Fruit fly (Drosophila melanogaster) whole organism, prepupa: ENCODE results near the gene kni.

Experiments used
- Blimp-1 ChIP-seq: fragments of 200-800 bp; sonication (Bioruptor generic); optimal IDR thresholded peaks from 3 replicates; lab custom pipeline; 2017; ENCODE audit warnings: missing biosample characterization, missing genetic modification characterization, mild to moderate bottlenecking, moderate library complexity, missing genetic modification reagents
- CG10631 ChIP-seq: fragments of 200-800 bp; sonication (Bioruptor generic); optimal IDR thresholded peaks from 2 replicates; lab custom pipeline; 2016; ENCODE audit warnings: missing biosample characterization, missing genetic modification characterization
- CG11294 ChIP-seq: fragments of 200-800 bp; sonication (Bioruptor generic); IDR thresholded peaks from 2 replicates; pipeline ENCODE4 v1.3.6; 2022; ENCODE audit warnings: missing biosample characterization, missing genetic modification characterization
- CG16779 ChIP-seq: fragments of 200-800 bp; sonication (Bioruptor generic); optimal IDR thresholded peaks from 3 replicates; lab custom pipeline; 2017; ENCODE audit warnings: missing biosample characterization, mild to moderate bottlenecking, missing genetic modification characterization
- CG3032 ChIP-seq: fragments of 200-800 bp; optimal IDR thresholded peaks from 2 replicates; lab custom pipeline; 2019; ENCODE audit warnings: missing biosample characterization, mild to moderate bottlenecking, missing genetic modification characterization, moderate library complexity
- CG32006 ChIP-seq: fragments of 200-800 bp; sonication (Bioruptor generic); optimal IDR thresholded peaks from 3 replicates; lab custom pipeline; 2017; ENCODE audit warnings: missing biosample characterization, mild to moderate bottlenecking, missing genetic modification characterization
- CG4318 ChIP-seq: fragments of 200-800 bp; sonication (Bioruptor generic); optimal IDR thresholded peaks from 3 replicates; lab custom pipeline; 2017; ENCODE audit warnings: missing biosample characterization, mild to moderate bottlenecking, missing genetic modification characterization
- CG6792 ChIP-seq: fragments of 200-800 bp; sonication (Bioruptor generic); optimal IDR thresholded peaks from 3 replicates; lab custom pipeline; 2016; ENCODE audit warnings: missing biosample characterization, missing genetic modification characterization
- CG8119 ChIP-seq: fragments of 200-800 bp; sonication (Bioruptor generic); IDR thresholded peaks from 3 replicates; pipeline ENCODE4 v1.3.6; 2022; ENCODE audit warnings: missing biosample characterization, missing genetic modification characterization
- CG9139 ChIP-seq: fragments of 200-800 bp; sonication (Bioruptor generic); optimal IDR thresholded peaks from 3 replicates; lab custom pipeline; 2017; ENCODE audit warnings: missing biosample characterization, mild to moderate bottlenecking, missing genetic modification characterization
- Eip78C ChIP-seq: fragments of 200-800 bp; sonication (Bioruptor generic); peaks from one replicate; lab custom pipeline; 2016; ENCODE audit warnings: missing biosample characterization, missing genetic modification characterization
- Eip93F ChIP-seq: fragments of 200-800 bp; sonication (Bioruptor generic); optimal IDR thresholded peaks from 2 replicates; lab custom pipeline; 2016; ENCODE audit warnings: missing biosample characterization, mild to moderate bottlenecking, missing genetic modification characterization
- Ets21C ChIP-seq: fragments of 200-800 bp; sonication (Bioruptor generic); optimal IDR thresholded peaks from 3 replicates; lab custom pipeline; 2016; ENCODE audit warnings: missing biosample characterization, missing genetic modification characterization
- Ets96B ChIP-seq: fragments of 200-800 bp; optimal IDR thresholded peaks from 2 replicates; lab custom pipeline; 2019; ENCODE audit warnings: missing biosample characterization, mild to moderate bottlenecking, missing genetic modification characterization, moderate library complexity
- Gug ChIP-seq: fragments of 200-800 bp; sonication (Bioruptor generic); IDR thresholded peaks from 2 replicates; pipeline ENCODE4 v1.3.6; 2022; ENCODE audit warnings: missing biosample characterization, missing genetic modification characterization
- Hr39 ChIP-seq: fragments of 200-800 bp; sonication (Bioruptor generic); optimal IDR thresholded peaks from 2 replicates; lab custom pipeline; 2016; ENCODE audit warnings: missing biosample characterization, missing genetic modification characterization
- Hr4 ChIP-seq: fragments of 200-800 bp; sonication (Bioruptor generic); optimal IDR thresholded peaks from 3 replicates; lab custom pipeline; 2016; ENCODE audit warnings: missing biosample characterization, missing genetic modification characterization
- Lpt ChIP-seq: fragments of 200-800 bp; sonication (Bioruptor generic); optimal IDR thresholded peaks from 3 replicates; lab custom pipeline; 2016; ENCODE audit warnings: missing biosample characterization, missing genetic modification characterization
- Met ChIP-seq: fragments of 200-800 bp; sonication (Bioruptor generic); optimal IDR thresholded peaks from 3 replicates; lab custom pipeline; 2016; ENCODE audit warnings: missing biosample characterization, missing genetic modification characterization
- OdsH ChIP-seq: fragments of 200-800 bp; sonication (Bioruptor generic); optimal IDR thresholded peaks from 3 replicates; lab custom pipeline; 2016; ENCODE audit warnings: missing biosample characterization, missing genetic modification characterization
- Sox15 ChIP-seq: fragments of 200-800 bp; sonication (Bioruptor generic); optimal IDR thresholded peaks from 3 replicates; lab custom pipeline; 2016; ENCODE audit warnings: missing biosample characterization, missing genetic modification characterization
- acj6 ChIP-seq: fragments of 200-800 bp; sonication (Bioruptor generic); optimal IDR thresholded peaks from 3 replicates; lab custom pipeline; 2016; ENCODE audit warnings: missing biosample characterization, missing genetic modification characterization
- dsx ChIP-seq: fragments of 200-800 bp; optimal IDR thresholded peaks from 3 replicates; lab custom pipeline; 2019; ENCODE audit warnings: missing biosample characterization, mild to moderate bottlenecking, missing genetic modification characterization, moderate library complexity; ENCODE audit not compliant: poor library complexity, severe bottlenecking
- esn ChIP-seq: fragments of 200-800 bp; sonication (Bioruptor generic); optimal IDR thresholded peaks from 2 replicates; lab custom pipeline; 2016; ENCODE audit warnings: missing biosample characterization, mild to moderate bottlenecking, missing genetic modification characterization, moderate library complexity
- fd85E ChIP-seq: fragments of 200-800 bp; sonication (Bioruptor generic); optimal IDR thresholded peaks from 3 replicates; lab custom pipeline; 2016; ENCODE audit warnings: missing biosample characterization, missing genetic modification characterization
- fkh ChIP-seq: fragments of 200-800 bp; sonication (Bioruptor generic); optimal IDR thresholded peaks from 3 replicates; lab custom pipeline; 2017; ENCODE audit warnings: missing biosample characterization, mild to moderate bottlenecking, missing genetic modification characterization, moderate library complexity
- pdm3 ChIP-seq: fragments of 200-800 bp; sonication (Bioruptor generic); optimal IDR thresholded peaks from 3 replicates; lab custom pipeline; 2016; ENCODE audit warnings: missing biosample characterization, missing genetic modification characterization
- salr ChIP-seq, 2 experiments: fragments of 200-800 bp; sonication (Bioruptor generic); optimal IDR thresholded peaks; 3 replicates each; lab custom pipeline; 2016 to 2018; ENCODE audit warnings: missing biosample characterization in 2 of 2, missing genetic modification characterization in 2 of 2, mild to moderate bottlenecking in 1 of 2
- spab ChIP-seq: fragments of 200-800 bp; sonication (Bioruptor generic); optimal IDR thresholded peaks from 2 replicates; lab custom pipeline; 2017; ENCODE audit warnings: missing biosample characterization, mild to moderate bottlenecking, missing genetic modification characterization, missing genetic modification reagents
- ss ChIP-seq, 2 experiments: fragments of 200-800 bp; sonication (Bioruptor generic); optimal IDR thresholded peaks; 2 replicates in 1 of 2; 3 replicates in 1 of 2; lab custom pipeline; 2017 to 2018; ENCODE audit warnings: mild to moderate bottlenecking in 2 of 2, missing biosample characterization in 2 of 2, missing genetic modification characterization in 2 of 2, moderate library complexity in 1 of 2
- svp ChIP-seq: fragments of 200-800 bp; sonication (Bioruptor generic); peaks from one replicate; lab custom pipeline; 2016; ENCODE audit warnings: missing biosample characterization, missing genetic modification characterization
- vri ChIP-seq: fragments of 200-800 bp; sonication (Bioruptor generic); optimal IDR thresholded peaks from 3 replicates; lab custom pipeline; 2016; ENCODE audit warnings: missing biosample characterization, mild to moderate bottlenecking, missing genetic modification characterization

The kni gene

dm6 chr3L:20700660-20701059 lies 5.5 kb upstream of the kni start:
- TF ChIP-seq CG6792 = no peak
- TF ChIP-seq svp (GFP tag; lab: Kevin White, UChicago) = peak; percentile 55

- TF ChIP-seq CG4318 (GFP tag; lab: Kevin White, UChicago) (no peak), vri (GFP tag; lab: Kevin White, UChicago) (no peak), Sox15 (GFP tag; lab: Kevin White, UChicago) (no peak), CG8119 (no peak), Blimp-1 (no peak), ss (GFP tag; optimal IDR thresholded peaks at IDR 0.05; lab: Kevin White, UChicago) (no peak), CG10631 (GFP tag; lab: Kevin White, UChicago) (no peak), Ets96B (tag; lab: Kevin White, UChicago) (no peak), CG16779 (tag; lab: Kevin White, UChicago) (no peak), Met (GFP tag; lab: Kevin White, UChicago) (no peak), CG3032 (tag; lab: Kevin White, UChicago) (no peak), CG11294 (GFP tag; lab: Robert Waterston, UW) (no peak)
- TF ChIP-seq, all 60 proteins: peak for 0
These were observed 2.1 kb upstream of the kni start for dm6 chr3L:20697166-20697791.

dm6 chr3L:20696494-20696893 lies 1.3 kb upstream of the kni start:
- TF ChIP-seq Met (GFP tag; lab: Kevin White, UChicago) (no peak), spab (GFP tag; lab: Kevin White, UChicago) (no peak), salr (GFP tag; optimal IDR thresholded peaks at IDR 0.05; lab: Kevin White, UChicago) (no peak), OdsH (no peak), ss (GFP tag; optimal IDR thresholded peaks at IDR 0.05; lab: Kevin White, UChicago) (no peak), Hr39 (GFP tag; lab: Kevin White, UChicago) (no peak)

- TF ChIP-seq Blimp-1 (no peak), Hr4 (GFP tag; lab: Kevin White, UChicago) (no peak), CG32006 (no peak), CG9139 (GFP tag; lab: Kevin White, UChicago) (no peak), Met (GFP tag; lab: Kevin White, UChicago) (no peak), acj6 (GFP tag; lab: Kevin White, UChicago) (no peak), CG8119 (no peak), Ets21C (GFP tag; lab: Kevin White, UChicago) (no peak), pdm3 (no peak), dsx (no peak), Lpt (GFP tag; lab: Kevin White, UChicago) (no peak), CG3032 (tag; lab: Kevin White, UChicago) (no peak)
These were observed 594 bp downstream of the kni start for dm6 chr3L:20694584-20694983.

- TF ChIP-seq fd85E (no peak), esn (no peak), Gug (GFP tag; lab: Robert Waterston, UW) (no peak), acj6 (GFP tag; lab: Kevin White, UChicago) (no peak), Hr39 (GFP tag; lab: Kevin White, UChicago) (no peak), fkh (GFP tag; lab: Kevin White, UChicago) (peak; percentile 22), CG8119 (no peak), salr (GFP tag; optimal IDR thresholded peaks at IDR 0.05; lab: Kevin White, UChicago) (no peak), Eip93F (GFP tag; lab: Kevin White, UChicago) (no peak), Eip78C (peak; percentile 36)
These were observed 2.7 kb downstream of the kni start for dm6 chr3L:20692516-20692915.
